Fruit fly (Drosophila melanogaster) whole organism, adult: ENCODE data around the gene CG42724.

Source experiments
- CG33017 ChIP-seq: fragments of 200-800 bp; sonication (Bioruptor generic); optimal IDR thresholded peaks from 2 replicates; lab custom pipeline; 2018; ENCODE audit warnings: missing biosample characterization, mild to moderate bottlenecking, missing genetic modification characterization, moderate library complexity
- Crg-1 ChIP-seq: fragments of 200-800 bp; sonication (Bioruptor generic); optimal IDR thresholded peaks from 2 replicates; lab custom pipeline; 2016; ENCODE audit warnings: missing biosample characterization, missing genetic modification characterization

dm6 chr3R:6329774-6330298 lies 38.3 kb downstream of the CG42724 start, which contains the start of gene Osi18:
- TF ChIP-seq CG33017 (tag; lab: Kevin White, UChicago) (no peak), Crg-1 (no peak)
